Worm (Caenorhabditis elegans) whole organism, early embryonic: ENCODE data around the gene Y51H7C.3.

Experiments used
- B0310.2 ChIP-seq: sonication (generic microtip); optimal IDR thresholded peaks from 2 replicates; lab custom pipeline; 2016; ENCODE audit warnings: mild to moderate bottlenecking, missing genetic modification characterization, missing compliant biosample characterization
- F13C5.2 ChIP-seq: sonication (generic microtip); optimal IDR thresholded peaks from 2 replicates; lab custom pipeline; 2017; ENCODE audit warnings: mild to moderate bottlenecking, missing genetic modification characterization, inconsistent platforms, missing compliant biosample characterization
- aly-1 ChIP-seq: sonication (generic microtip); optimal IDR thresholded peaks from 2 replicates; lab custom pipeline; 2016; ENCODE audit warnings: missing genetic modification characterization, missing compliant biosample characterization
- ama-1 ChIP-seq: fragments of 150-350 bp; optimal IDR thresholded peaks from 2 replicates; lab custom pipeline; 2014
- ceh-13 ChIP-seq: fragments of 200-800 bp; sonication (Bioruptor generic); optimal IDR thresholded peaks from 2 replicates; lab custom pipeline; 2018; ENCODE audit warnings: mild to moderate bottlenecking, missing genetic modification characterization, missing compliant biosample characterization
- ceh-36 ChIP-seq: sonication (generic microtip); optimal IDR thresholded peaks from 2 replicates; lab custom pipeline; 2016; ENCODE audit warnings: missing genetic modification characterization, inconsistent platforms, missing compliant biosample characterization
- ets-7 ChIP-seq: sonication (generic microtip); optimal IDR thresholded peaks from 2 replicates; lab custom pipeline; 2016; ENCODE audit warnings: missing genotype, missing genetic modification characterization, missing compliant biosample characterization
- flt-1 ChIP-seq: fragments of 200-800 bp; sonication (Bioruptor generic); IDR thresholded peaks from 2 replicates; pipeline ENCODE4 v1.3.6; 2022; ENCODE audit warnings: missing genetic modification characterization, missing compliant biosample characterization
- hmbx-1 ChIP-seq: sonication (generic microtip); optimal IDR thresholded peaks from 2 replicates; lab custom pipeline; 2016; ENCODE audit warnings: mild to moderate bottlenecking, missing genetic modification characterization, missing compliant biosample characterization
- hmg-4 ChIP-seq: fragments of 200-800 bp; sonication (Bioruptor generic); optimal IDR thresholded peaks from 2 replicates; lab custom pipeline; 2018; ENCODE audit warnings: mild to moderate bottlenecking, missing genetic modification characterization, missing compliant biosample characterization
- hnd-1 ChIP-seq: sonication (generic microtip); optimal IDR thresholded peaks from 2 replicates; lab custom pipeline; 2016; ENCODE audit warnings: missing genetic modification characterization, missing compliant biosample characterization
- pes-1 ChIP-seq: fragments of 200-800 bp; sonication (Bioruptor generic); IDR thresholded peaks from 2 replicates; pipeline ENCODE4 v1.3.6; 2022; ENCODE audit warnings: missing genetic modification reagents, missing genetic modification characterization, missing compliant biosample characterization
- scrt-1 ChIP-seq: fragments of 200-800 bp; sonication (Bioruptor generic); IDR thresholded peaks from 2 replicates; pipeline ENCODE4 v1.3.6; 2022; ENCODE audit warnings: missing genetic modification characterization, missing compliant biosample characterization
- sea-1 ChIP-seq: fragments of 200-800 bp; sonication (Bioruptor generic); conservative IDR thresholded peaks from 2 replicates; pipeline ENCODE4 v1.3.6; 2022; ENCODE audit warnings: missing genetic modification characterization, missing compliant biosample characterization
- tbx-11 ChIP-seq: fragments of 200-800 bp; sonication (Bioruptor generic); IDR thresholded peaks from 2 replicates; pipeline ENCODE4 v1.3.6; 2022; ENCODE audit warnings: missing genetic modification characterization, missing compliant biosample characterization
- tbx-37 ChIP-seq: fragments of 200-800 bp; sonication (Bioruptor generic); conservative IDR thresholded peaks from 2 replicates; pipeline ENCODE4 v1.3.6; 2022; ENCODE audit warnings: missing genetic modification reagents, missing genetic modification characterization, missing compliant biosample characterization
- tra-4 ChIP-seq: sonication (generic microtip); optimal IDR thresholded peaks from 2 replicates; lab custom pipeline; 2017; ENCODE audit warnings: missing genetic modification characterization, missing compliant biosample characterization

The Y51H7C.3 gene

ce11 chrII:1473481-1473880 lies 35.2 kb downstream of the Y51H7C.3 start, which contains the start of gene H17B01.5:
H17B01.5 (minus strand) TSS chrII:1473581.
- no peak for TF ChIP-seq tbx-37
- no peak for TF ChIP-seq B0310.2 (tag; lab: Kevin White, UChicago)
- no peak for TF ChIP-seq hnd-1 (tag; lab: Kevin White, UChicago)
- TF ChIP-seq hmbx-1 (tag; lab: Kevin White, UChicago): no peak
- TF ChIP-seq tbx-11 (GFP tag; lab: Robert Waterston, UW): no peak
- no peak for TF ChIP-seq ama-1 (lab: Kevin White, UChicago)

DNA sequence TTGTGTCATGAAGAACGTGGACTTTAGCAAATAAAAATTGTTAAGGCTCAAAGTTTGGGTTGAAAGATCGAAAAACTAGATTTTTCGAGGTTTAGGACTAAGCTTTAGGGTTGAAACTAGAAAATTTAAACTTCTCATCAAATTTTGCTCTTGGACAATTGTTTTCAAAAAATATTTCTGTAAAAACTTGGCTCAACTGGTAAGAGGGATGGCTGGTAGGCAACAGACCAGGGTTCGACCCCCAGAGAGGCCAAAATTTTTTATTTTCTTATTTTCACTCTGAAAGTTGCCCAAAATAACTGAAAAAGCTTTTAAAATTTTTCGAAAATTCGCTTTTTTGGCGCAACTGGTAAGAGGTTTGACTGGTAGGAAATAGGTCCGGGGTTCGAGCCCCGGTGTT lies 36.5 kb downstream of the Y51H7C.3 start:
- TF ChIP-seq tbx-37 (no peak), flt-1 (no peak), aly-1 (tag; lab: Kevin White, UChicago) (no peak), ceh-36 (tag; lab: Kevin White, UChicago) (no peak), scrt-1 (GFP tag; lab: Robert Waterston, UW) (no peak)

- TF ChIP-seq scrt-1 (GFP tag; lab: Robert Waterston, UW): no peak
- TF ChIP-seq tbx-37: no peak
- no peak for TF ChIP-seq B0310.2 (tag; lab: Kevin White, UChicago)
- TF ChIP-seq flt-1: no peak
- TF ChIP-seq ceh-36 (tag; lab: Kevin White, UChicago): no peak
- TF ChIP-seq aly-1 (tag; lab: Kevin White, UChicago): no peak
- no peak for TF ChIP-seq tbx-11 (GFP tag; lab: Robert Waterston, UW)
- TF ChIP-seq F13C5.2 (tag; lab: Kevin White, UChicago): no peak
- TF ChIP-seq ama-1 (lab: Kevin White, UChicago): no peak
- no peak for TF ChIP-seq ets-7 (tag; lab: Kevin White, UChicago)
These were observed 37.0 kb downstream of the Y51H7C.3 start for ce11 chrII:1475328-1475727.

- TF ChIP-seq pes-1 (GFP tag; lab: Robert Waterston, UW): no peak
- no peak for TF ChIP-seq F13C5.2 (tag; lab: Kevin White, UChicago)
- no peak for TF ChIP-seq sea-1 (GFP tag; lab: Robert Waterston, UW)
- TF ChIP-seq tbx-37: no peak
- no peak for TF ChIP-seq ceh-36 (tag; lab: Kevin White, UChicago)
- no peak for TF ChIP-seq scrt-1 (GFP tag; lab: Robert Waterston, UW)
- no peak for TF ChIP-seq hmg-4 (GFP tag; lab: Kevin White, UChicago)
- no peak for TF ChIP-seq ets-7 (tag; lab: Kevin White, UChicago)
- no peak for TF ChIP-seq flt-1
- TF ChIP-seq aly-1 (tag; lab: Kevin White, UChicago): no peak
- TF ChIP-seq hnd-1 (tag; lab: Kevin White, UChicago): no peak
- no peak for TF ChIP-seq tbx-11 (GFP tag; lab: Robert Waterston, UW)
- TF ChIP-seq ama-1 (lab: Kevin White, UChicago): no peak
- no peak for TF ChIP-seq tra-4 (tag; lab: Kevin White, UChicago)
- no peak for TF ChIP-seq B0310.2 (tag; lab: Kevin White, UChicago)
These were observed 37.7 kb downstream of the Y51H7C.3 start for ce11 chrII:1476016-1476415.

DNA sequence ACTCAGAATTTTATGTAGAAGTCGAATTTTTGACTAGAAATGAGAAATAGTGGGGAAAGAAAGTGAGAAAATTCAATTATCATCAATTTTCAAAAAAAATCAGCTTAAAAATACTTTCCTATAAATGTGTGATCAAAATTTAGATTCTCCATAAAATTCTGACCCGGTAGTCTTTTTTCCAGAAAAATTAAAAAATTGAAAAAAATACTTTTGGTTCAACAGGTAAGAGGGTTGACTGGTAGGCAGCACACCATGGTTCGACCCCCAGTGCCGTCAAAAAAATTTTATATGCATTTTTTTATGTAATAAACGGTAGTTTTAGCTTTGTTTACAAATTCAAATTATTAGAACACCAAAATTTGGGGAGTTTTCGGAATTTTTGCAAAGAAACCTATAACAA lies 39.0 kb downstream of the Y51H7C.3 start:
- TF ChIP-seq pes-1 (GFP tag; lab: Robert Waterston, UW): no peak
- no peak for TF ChIP-seq ama-1 (lab: Kevin White, UChicago)
- no peak for TF ChIP-seq hnd-1 (tag; lab: Kevin White, UChicago)
- TF ChIP-seq ceh-13: no peak
- TF ChIP-seq ceh-36 (tag; lab: Kevin White, UChicago): no peak
- no peak for TF ChIP-seq ets-7 (tag; lab: Kevin White, UChicago)
- no peak for TF ChIP-seq tra-4 (tag; lab: Kevin White, UChicago)
- TF ChIP-seq B0310.2 (tag; lab: Kevin White, UChicago): no peak

DNA sequence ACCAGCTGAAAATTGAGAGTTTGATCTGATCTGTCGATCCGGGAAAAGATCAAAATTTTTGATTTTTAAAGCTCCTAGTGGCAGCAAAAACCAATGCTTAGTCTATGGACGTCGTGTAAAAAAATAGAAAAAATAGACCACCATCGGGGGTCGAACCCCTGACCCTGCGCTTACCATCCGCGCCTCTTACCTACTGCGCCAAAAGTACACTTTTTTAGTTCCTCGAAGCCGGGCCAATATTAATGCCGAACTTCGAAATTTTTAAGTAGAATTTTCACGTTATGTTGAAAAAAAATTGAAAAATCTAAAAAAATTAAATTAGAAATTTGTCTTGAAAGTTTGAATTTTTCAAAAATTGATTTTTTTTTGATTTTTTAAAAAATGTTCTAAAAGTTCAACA lies 39.7 kb downstream of the Y51H7C.3 start:
- TF ChIP-seq hmbx-1 (tag; lab: Kevin White, UChicago): no peak

DNA sequence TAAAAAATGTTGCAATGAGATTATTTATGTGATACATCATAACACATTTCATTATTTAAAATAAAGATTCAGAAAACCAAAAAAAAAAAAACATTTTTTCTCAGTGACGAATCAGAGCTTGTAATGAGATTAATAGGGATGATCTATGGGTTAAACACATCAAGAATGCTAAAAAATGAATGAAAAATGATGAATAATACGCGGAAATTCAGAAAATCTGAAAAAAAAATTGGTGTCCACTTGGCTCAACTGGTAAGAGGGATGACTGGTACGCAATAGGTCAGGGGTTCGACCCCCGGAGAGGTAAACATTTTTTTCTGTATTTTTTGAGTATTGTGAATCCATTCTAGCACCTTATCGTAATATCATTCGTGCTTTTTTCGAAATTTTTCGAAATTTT lies 40.2 kb downstream of the Y51H7C.3 start:
- no peak for TF ChIP-seq F13C5.2 (tag; lab: Kevin White, UChicago)
- no peak for TF ChIP-seq scrt-1 (GFP tag; lab: Robert Waterston, UW)
- no peak for TF ChIP-seq sea-1 (GFP tag; lab: Robert Waterston, UW)
- no peak for TF ChIP-seq tra-4 (tag; lab: Kevin White, UChicago)
- TF ChIP-seq tbx-11 (GFP tag; lab: Robert Waterston, UW): no peak
- TF ChIP-seq ceh-13: no peak
- no peak for TF ChIP-seq ets-7 (tag; lab: Kevin White, UChicago)
- TF ChIP-seq aly-1 (tag; lab: Kevin White, UChicago): no peak
- no peak for TF ChIP-seq hmbx-1 (tag; lab: Kevin White, UChicago)
- TF ChIP-seq hnd-1 (tag; lab: Kevin White, UChicago): no peak

- no peak for TF ChIP-seq flt-1
These were observed 43.4 kb downstream of the Y51H7C.3 start for ce11 chrII:1481660-1482059.

DNA sequence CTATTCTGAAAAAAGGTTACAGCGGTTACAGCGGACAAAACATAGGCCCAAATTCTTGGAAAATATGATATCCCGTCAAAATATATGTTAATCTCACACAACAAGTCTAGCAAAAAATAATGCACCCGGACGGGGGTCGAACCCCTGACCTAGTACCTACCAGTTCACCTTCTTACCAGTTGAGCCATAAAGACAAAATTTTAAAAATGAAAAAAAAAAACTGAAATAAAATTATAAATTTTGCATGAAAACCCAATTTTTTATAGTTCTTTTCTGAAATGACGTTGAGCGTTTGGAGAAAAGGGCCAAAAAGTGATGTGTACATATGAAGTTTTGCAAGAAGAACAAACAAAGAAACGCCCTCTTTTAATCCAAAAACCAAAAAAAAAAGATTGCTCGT lies 44.1 kb downstream of the Y51H7C.3 start:
- TF ChIP-seq pes-1 (GFP tag; lab: Robert Waterston, UW) (no peak), hnd-1 (tag; lab: Kevin White, UChicago) (no peak), sea-1 (GFP tag; lab: Robert Waterston, UW) (no peak), ama-1 (lab: Kevin White, UChicago) (no peak), ceh-36 (tag; lab: Kevin White, UChicago) (no peak), hmg-4 (GFP tag; lab: Kevin White, UChicago) (no peak), F13C5.2 (tag; lab: Kevin White, UChicago) (no peak), aly-1 (tag; lab: Kevin White, UChicago) (no peak)
